Fruit fly (Drosophila melanogaster): ENCODE data around the gene kst.

The kst gene

DNA sequence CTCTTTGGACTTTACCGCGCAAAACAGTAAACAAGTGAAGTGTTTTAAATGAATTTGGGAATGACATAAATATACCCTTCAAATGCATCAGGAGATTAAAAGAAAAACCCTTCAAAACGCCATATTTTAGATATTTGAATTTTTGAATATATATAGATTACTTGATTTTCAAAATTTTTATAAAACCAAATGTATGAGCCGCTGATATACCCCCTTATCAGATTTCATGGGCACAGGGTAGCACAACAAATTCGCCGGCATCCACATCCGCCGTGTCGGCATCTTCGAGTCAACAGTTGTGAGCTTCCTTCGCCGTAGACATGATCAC is 41.3 kb downstream of the kst start, which contains the start of gene Ids (continued):
- TF ChIP-seq CG42726 (GFP tag; IDR thresholded peaks at IDR 0.05; ENCODE audit: partially characterized antibody) (no peak), CG4404 (GFP tag; IDR thresholded peaks at IDR 0.05) (peak; percentile 45), chif (GFP tag; optimal IDR thresholded peaks at IDR 0.05) (peak in 1 of 2 experiments; percentile 28), CG12071 (GFP tag; optimal IDR thresholded peaks at IDR 0.05) (no peak), NC2β (GFP tag; optimal IDR thresholded peaks at IDR 0.05) (peak; percentile 35), lab (GFP tag; optimal IDR thresholded peaks at IDR 0.05) (no peak), CG1529 (GFP tag; optimal IDR thresholded peaks at IDR 0.05) (peak; percentile 21), corto (GFP tag; optimal IDR thresholded peaks at IDR 0.05) (peak; percentile 42), CG9437 (GFP tag; optimal IDR thresholded peaks at IDR 0.05) (peak; percentile 27), CG4282 (GFP tag; optimal IDR thresholded peaks at IDR 0.05) (no peak), nom (GFP tag; optimal IDR thresholded peaks at IDR 0.05) (peak; percentile 70), CG4617 (GFP tag; optimal IDR thresholded peaks at IDR 0.05; ENCODE audit: borderline replicate concordance) (no peak), CG8765 (GFP tag; IDR thresholded peaks at IDR 0.05) (no peak), cas (GFP tag; IDR thresholded peaks at IDR 0.05) (peak; percentile 58; the same call in 1 of the 2 replicates), ranshi (GFP tag; IDR thresholded peaks at IDR 0.05) (peak; percentile 76), CG3407 (GFP tag; optimal IDR thresholded peaks at IDR 0.05) (peak; percentile 58), Hr3 (GFP tag; optimal IDR thresholded peaks at IDR 0.05) (peak; percentile 45), CG7839 (tag; optimal IDR thresholded peaks at IDR 0.05) (peak; percentile 78), hbn (GFP tag; IDR thresholded peaks at IDR 0.05; ENCODE audit: partially characterized antibody) (no peak), Fer1 (GFP tag; optimal IDR thresholded peaks at IDR 0.05) (peak; percentile 69), Chrac-16 (GFP tag; optimal IDR thresholded peaks at IDR 0.05) (peak; percentile 58), CG13296 (GFP tag; optimal IDR thresholded peaks at IDR 0.05) (peak; percentile 63), Dbx (GFP tag; IDR thresholded peaks at IDR 0.05) (peak; percentile 72; the same call in 2 of the 3 replicates), odd (GFP tag; optimal IDR thresholded peaks at IDR 0.05) (peak; percentile 60), nerfin-2 (GFP tag; IDR thresholded peaks at IDR 0.05; ENCODE audit: partially characterized antibody) (no peak), Mrtf (GFP tag; IDR thresholded peaks at IDR 0.05) (0 out of 3 replicates have a peak, but pooled peaks have one; percentile 48), CG11398 (GFP tag; optimal IDR thresholded peaks at IDR 0.05) (no peak), CG6683 (GFP tag; optimal IDR thresholded peaks at IDR 0.05) (peak; percentile 16), CG13775 (GFP tag; optimal IDR thresholded peaks at IDR 0.05) (peak; percentile 54), CG6765 (GFP tag; optimal IDR thresholded peaks at IDR 0.05) (no peak), chn (GFP tag; optimal IDR thresholded peaks at IDR 0.05) (peak; percentile 37), Hr39 (optimal IDR thresholded peaks at IDR 0.05) (no peak), nerfin-1 (tag; optimal IDR thresholded peaks at IDR 0.05) (no peak), CG8359 (GFP tag; optimal IDR thresholded peaks at IDR 0.05; ENCODE audit: borderline replicate concordance) (no peak), sob (GFP tag; IDR thresholded peaks at IDR 0.05) (peak; percentile 75), ac (GFP tag; optimal IDR thresholded peaks at IDR 0.05) (no peak), inv (GFP tag; IDR thresholded peaks at IDR 0.05; ENCODE audit: partially characterized antibody) (no peak), sug (tag; optimal IDR thresholded peaks at IDR 0.05) (peak; percentile 5), HmgZ (tag; optimal IDR thresholded peaks at IDR 0.05) (peak; percentile 41), HHEX (GFP tag; optimal IDR thresholded peaks at IDR 0.05) (no peak), abd-A (tag; optimal IDR thresholded peaks at IDR 0.05) (no peak), Dll (GFP tag; IDR thresholded peaks at IDR 0.05; ENCODE audit: partially characterized antibody) (no peak), CG32772 (GFP tag; IDR thresholded peaks at IDR 0.05) (peak; percentile 65), Dip3 (GFP tag; optimal IDR thresholded peaks at IDR 0.05) (peak; percentile 29), Hand (GFP tag; optimal IDR thresholded peaks at IDR 0.05) (no peak), rib (GFP tag; IDR thresholded peaks at IDR 0.05) (no peak), CG31388 (GFP tag; optimal IDR thresholded peaks at IDR 0.05) (no peak), NK7.1 (GFP tag; optimal IDR thresholded peaks at IDR 0.05) (no peak), CG17328 (GFP tag; IDR thresholded peaks at IDR 0.05) (peak; percentile 80), Nf-YB (GFP tag; optimal IDR thresholded peaks at IDR 0.05) (peak; percentile 25), mam (GFP tag; optimal IDR thresholded peaks at IDR 0.05) (peak; percentile 39)
